Fruit fly (Drosophila melanogaster) whole organism, pupa: ENCODE data around the gene Lcp65Ab2.

Experiments used
- CG12605 ChIP-seq: fragments of 200-800 bp; sonication (Bioruptor generic); IDR thresholded peaks from 2 replicates; pipeline ENCODE4 v1.3.6; 2022; ENCODE audit warnings: missing biosample characterization, missing genetic modification characterization
- CG14655 ChIP-seq: fragments of 200-800 bp; sonication (Bioruptor generic); optimal IDR thresholded peaks from 3 replicates; lab custom pipeline; 2017; ENCODE audit warnings: mild to moderate bottlenecking, missing biosample characterization, missing genetic modification reagents, missing genetic modification characterization
- CG34367 ChIP-seq: fragments of 200-800 bp; sonication (Bioruptor generic); optimal IDR thresholded peaks from 2 replicates; lab custom pipeline; 2018; ENCODE audit warnings: missing biosample characterization, mild to moderate bottlenecking, missing genetic modification characterization
- CG8301 ChIP-seq: fragments of 200-800 bp; sonication (Bioruptor generic); optimal IDR thresholded peaks from 2 replicates; lab custom pipeline; 2018; ENCODE audit warnings: missing biosample characterization, mild to moderate bottlenecking, missing genetic modification characterization
- Ets98B ChIP-seq: fragments of 200-800 bp; sonication (Bioruptor generic); IDR thresholded peaks from 2 replicates; pipeline ENCODE4 v1.3.6; 2022; ENCODE audit warnings: missing biosample characterization, missing genetic modification characterization
- Pif1B ChIP-seq: fragments of 200-800 bp; sonication (Bioruptor generic); optimal IDR thresholded peaks from 3 replicates; lab custom pipeline; 2016; ENCODE audit warnings: missing biosample characterization, missing genetic modification characterization
- gl ChIP-seq: fragments of 200-800 bp; sonication (Bioruptor generic); optimal IDR thresholded peaks from 2 replicates; lab custom pipeline; 2018; ENCODE audit warnings: missing biosample characterization, mild to moderate bottlenecking, missing genetic modification characterization
- rn ChIP-seq: fragments of 200-800 bp; sonication (Bioruptor generic); IDR thresholded peaks from 2 replicates; pipeline ENCODE4 v1.3.6; 2022; ENCODE audit warnings: missing biosample characterization, missing genetic modification characterization

DNA sequence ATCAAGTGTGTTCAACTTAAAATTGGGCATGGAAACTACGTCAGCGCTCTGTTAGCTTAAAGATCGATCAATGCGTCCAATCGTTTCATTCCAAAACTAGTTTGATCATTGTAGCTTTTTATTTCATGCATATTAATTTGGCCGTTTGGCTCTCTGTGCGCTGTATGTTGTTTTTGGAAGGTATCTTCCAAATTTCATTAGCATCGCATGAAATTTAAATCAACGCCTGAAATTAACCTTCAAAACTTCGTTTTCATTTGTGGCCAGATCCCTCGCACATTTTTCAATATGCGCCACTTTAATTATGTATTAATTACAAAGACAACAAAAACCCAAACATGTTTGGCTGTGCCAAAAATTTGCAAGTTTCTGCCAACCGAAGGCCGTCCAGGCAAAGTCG lies 7.9 kb upstream of the Lcp65Ab2 start:
- TF ChIP-seq Pif1B (GFP tag; lab: Kevin White, UChicago) (no peak), rn (GFP tag; lab: Robert Waterston, UW) (no peak), Ets98B (no peak), CG34367 (tag; lab: Kevin White, UChicago) (no peak), CG8301 (tag; lab: Kevin White, UChicago) (no peak), CG14655 (no peak), gl (tag; lab: Kevin White, UChicago) (no peak), CG12605 (GFP tag; lab: Robert Waterston, UW) (no peak)
